Worm (Caenorhabditis elegans): Measurements from ENCODE around the gene pals-33.

DNA sequence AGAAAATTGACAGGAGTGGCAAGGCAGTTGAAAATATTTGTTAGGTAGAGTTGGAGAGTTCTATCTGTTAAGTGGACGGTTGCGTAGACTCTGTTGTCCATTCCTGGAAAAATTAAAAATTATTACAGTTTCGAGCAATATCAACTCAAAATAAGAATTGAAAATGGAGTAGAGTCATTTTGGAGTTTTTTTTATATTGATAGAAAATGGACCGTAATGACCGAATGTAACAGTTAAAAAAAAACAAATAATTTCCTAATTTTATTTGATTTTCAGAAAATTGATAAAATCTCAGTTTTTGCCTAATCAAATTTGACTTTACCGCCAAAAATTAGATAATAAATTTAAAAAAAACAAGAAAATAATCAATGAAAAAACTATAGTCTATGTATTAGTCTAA lies 46.2 kb upstream of the pals-33 start, which contains the start of gene F59B1.4:
- TF ChIP-seq hnd-1 (tag; optimal IDR thresholded peaks at IDR 0.05) (no peak), ama-1 (optimal IDR thresholded peaks at IDR 0.05) (no peak), aly-1 (tag; optimal IDR thresholded peaks at IDR 0.05) (no peak), sea-1 (GFP tag; conservative IDR thresholded peaks at IDR 0.05) (no peak), scrt-1 (GFP tag; IDR thresholded peaks at IDR 0.05) (no peak), flt-1 (GFP tag; IDR thresholded peaks at IDR 0.05) (no peak), hmg-4 (GFP tag; optimal IDR thresholded peaks at IDR 0.05) (no peak), ets-7 (tag; optimal IDR thresholded peaks at IDR 0.05) (no peak), pes-1 (GFP tag; IDR thresholded peaks at IDR 0.05) (no peak)
